Fruit fly (Drosophila melanogaster) S2 (cell line): ENCODE measurements around the gene BRWD3.

Experiments used
- CG8478 ChIP-seq: fragments of >200 bp; optimal IDR thresholded peaks from 2 replicates; lab custom pipeline; 2018
- CTCF ChIP-seq, 2 experiments: fragments of >200 bp; optimal IDR thresholded peaks; 2 replicates each; lab custom pipeline; 2018

The BRWD3 gene

DNA sequence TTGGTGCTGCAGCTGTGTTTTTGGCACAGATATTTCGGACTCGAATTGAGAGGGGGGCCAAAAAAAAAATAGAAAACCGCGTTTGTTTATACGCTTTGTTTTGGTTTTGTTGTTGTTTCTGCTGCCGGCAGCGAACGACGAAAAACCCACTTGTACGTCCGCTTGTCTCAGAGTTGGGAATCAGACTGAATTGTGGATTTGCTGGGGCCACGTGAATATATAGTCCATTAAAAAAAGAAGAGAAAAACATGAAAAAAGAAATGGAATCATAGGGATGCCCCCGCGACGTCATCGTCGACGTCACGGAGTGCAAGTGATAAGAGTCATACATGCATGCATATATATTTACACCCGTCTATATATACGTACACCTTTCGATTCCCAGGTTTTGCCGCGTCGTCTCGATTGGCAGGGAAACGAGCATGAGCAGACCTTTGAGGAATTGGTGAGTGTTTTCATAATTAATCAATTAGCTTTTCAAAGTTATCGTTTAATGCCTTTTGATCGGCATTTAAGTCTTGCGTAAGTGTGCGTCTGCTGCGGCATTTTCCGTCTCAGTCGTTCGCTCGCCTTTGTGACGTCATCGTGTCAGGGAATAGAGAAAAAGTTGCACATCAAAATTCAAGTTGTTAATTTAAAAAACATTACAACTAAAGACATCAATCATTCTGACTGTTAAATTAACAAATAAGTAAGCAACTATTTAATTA, 987 bp downstream of the BRWD3 start:
- TF ChIP-seq CTCF (optimal IDR thresholded peaks at IDR 0.05; lab: Kevin White, UChicago): no peak
- no peak for TF ChIP-seq CG8478

DNA sequence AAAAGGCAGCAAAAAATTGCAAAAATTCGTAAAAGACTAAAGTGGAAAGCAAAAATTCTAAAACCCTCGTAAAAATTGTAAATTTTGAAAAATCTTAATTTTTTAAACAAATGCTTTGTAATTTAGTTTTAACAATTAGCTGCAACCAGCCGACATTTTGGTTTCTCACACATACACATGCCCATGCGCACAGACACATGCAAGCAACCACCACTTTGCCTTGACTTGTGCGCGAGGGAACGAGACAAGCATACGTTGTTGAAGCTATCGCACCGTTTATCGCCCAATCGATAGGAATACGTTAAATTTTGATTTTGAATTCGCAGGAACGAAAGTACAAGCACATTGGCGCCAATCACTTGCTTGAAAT, 1.5 kb downstream of the BRWD3 start:
- TF ChIP-seq CTCF (optimal IDR thresholded peaks at IDR 0.05; lab: Kevin White, UChicago) (no peak), CG8478 (no peak)

DNA sequence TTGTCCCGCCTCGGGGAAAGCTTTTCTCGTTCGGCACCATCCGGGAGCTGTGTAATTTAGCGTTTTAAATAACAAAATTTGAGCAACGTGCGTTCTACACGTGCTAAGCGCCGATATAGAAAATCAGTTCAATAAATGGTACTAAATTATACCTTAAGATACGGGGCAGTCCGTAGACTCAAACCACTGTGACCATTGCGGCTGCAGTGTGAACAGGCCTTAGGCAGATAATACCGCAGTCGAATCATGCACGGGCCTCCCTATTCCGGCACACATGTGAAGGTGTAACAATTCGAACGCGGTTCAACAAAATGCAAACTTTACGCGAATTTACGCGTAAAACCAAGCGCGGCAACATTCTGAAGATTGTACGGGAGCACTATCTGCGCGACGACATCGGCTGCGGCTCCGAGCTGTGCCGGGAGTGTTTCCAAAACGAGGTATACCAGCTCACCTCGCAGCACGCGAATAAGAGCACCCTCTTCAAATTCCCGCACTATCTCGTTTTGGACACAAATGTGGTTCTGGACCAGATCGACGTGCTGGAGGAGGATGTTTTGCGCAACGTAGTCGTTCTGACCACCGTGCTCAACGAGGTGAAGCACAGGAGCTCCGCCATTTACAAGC, 14.5 kb downstream of the BRWD3 start, which contains the start of the genes Rrp5 and Dis3:
Gene Rrp5, minus strand, starts transcription at position 135 of the 627 bp plus-strand sequence.
Gene Dis3, plus strand, starts transcription at position 252 of the 627 bp plus-strand sequence.
- TF ChIP-seq CG8478 (no peak), CTCF (optimal IDR thresholded peaks at IDR 0.05; lab: Kevin White, UChicago) (peak; percentile 57 to 66)

DNA sequence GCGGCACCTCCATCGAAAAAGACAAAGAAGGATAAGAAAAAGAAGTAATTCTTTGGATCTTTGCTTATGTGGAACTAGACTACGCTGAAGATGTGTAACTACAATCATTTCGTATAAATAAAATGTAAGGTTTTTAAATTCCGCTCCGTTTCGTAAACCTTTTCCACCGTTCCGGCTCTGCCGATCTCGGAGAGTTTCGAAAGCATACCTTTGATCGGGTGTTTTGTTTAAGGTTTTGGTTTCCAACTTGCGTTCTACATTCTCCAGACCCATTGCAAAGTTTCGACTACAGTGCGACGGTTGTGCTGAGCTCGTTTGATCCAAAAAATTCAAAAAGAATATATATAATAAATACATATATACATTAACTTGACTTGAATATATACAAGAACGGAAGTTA, 17.8 kb downstream of the BRWD3 start, which contains the start of gene CG6432:
Gene CG6432, plus strand, starts transcription at position 301 of the 400 bp plus-strand sequence.
- no peak for TF ChIP-seq CG8478
- TF ChIP-seq CTCF (optimal IDR thresholded peaks at IDR 0.05; lab: Kevin White, UChicago): no peak

DNA sequence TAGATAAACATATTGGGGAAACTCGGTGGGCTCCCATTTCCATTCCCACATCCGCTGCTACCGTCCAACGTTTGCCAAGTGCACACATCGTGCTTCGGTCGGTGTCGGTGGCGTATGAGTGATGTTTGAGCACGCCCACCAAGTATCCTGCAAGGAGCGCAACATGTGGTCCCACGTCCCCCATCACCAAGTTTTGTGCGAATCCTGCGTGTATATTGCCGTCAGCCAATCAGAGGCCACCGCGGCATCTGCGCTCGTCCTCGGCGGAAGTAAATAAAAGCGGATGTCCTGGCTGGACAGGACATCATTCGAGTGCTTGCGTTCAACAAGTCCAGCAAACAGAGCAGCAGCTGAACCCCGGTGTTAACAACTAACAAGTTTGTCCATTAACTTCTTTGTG, 22.5 kb downstream of the BRWD3 start, which contains the start of gene Ms:
Gene Ms, plus strand, starts transcription at position 301 of the 400 bp plus-strand sequence.
- TF ChIP-seq CTCF (optimal IDR thresholded peaks at IDR 0.05; lab: Kevin White, UChicago) (no peak), CG8478 (no peak)

DNA sequence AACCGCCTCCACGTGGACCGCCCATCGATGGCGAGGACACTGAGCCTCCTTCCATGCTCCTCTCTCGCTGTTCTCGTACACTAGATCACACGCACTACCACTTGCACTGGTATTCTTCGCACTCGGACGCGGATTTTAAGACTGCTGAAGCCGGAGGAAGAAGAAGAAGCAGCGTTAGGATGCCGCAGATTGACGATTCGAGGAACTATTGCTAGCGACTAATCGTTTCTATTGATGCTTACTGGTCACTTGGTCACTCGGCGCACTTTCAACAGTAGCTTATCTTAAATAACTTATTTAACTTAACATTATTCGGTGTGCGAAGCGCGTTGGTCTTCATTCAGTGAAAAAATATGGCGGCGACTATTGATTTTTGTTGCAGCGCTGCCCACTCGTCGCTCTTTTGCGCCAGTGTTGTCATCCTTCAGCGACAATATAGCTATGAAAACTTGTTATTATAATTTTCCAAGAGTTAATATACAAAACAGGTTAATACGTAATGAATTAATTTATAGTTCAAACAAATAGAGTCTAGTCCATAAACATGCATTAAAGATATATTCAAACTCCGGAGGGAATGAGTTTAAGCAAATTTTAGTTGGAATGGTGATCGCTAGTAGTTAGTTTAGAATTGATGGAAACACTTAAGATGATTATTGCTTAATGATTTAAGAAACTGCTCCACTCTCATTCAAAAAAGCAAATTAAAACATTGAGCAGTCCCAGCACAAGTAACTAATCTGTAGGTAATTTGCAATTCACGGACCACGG, 29.8 kb downstream of the BRWD3 start, which contains the start of the genes CG5746 and CG6454:
Gene CG5746, minus strand, starts transcription at position 372 of the 771 bp plus-strand sequence.
Gene CG6454, plus strand, starts transcription at position 763 of the 771 bp plus-strand sequence.
- TF ChIP-seq CG8478 (no peak), CTCF (optimal IDR thresholded peaks at IDR 0.05; lab: Kevin White, UChicago) (no peak)

DNA sequence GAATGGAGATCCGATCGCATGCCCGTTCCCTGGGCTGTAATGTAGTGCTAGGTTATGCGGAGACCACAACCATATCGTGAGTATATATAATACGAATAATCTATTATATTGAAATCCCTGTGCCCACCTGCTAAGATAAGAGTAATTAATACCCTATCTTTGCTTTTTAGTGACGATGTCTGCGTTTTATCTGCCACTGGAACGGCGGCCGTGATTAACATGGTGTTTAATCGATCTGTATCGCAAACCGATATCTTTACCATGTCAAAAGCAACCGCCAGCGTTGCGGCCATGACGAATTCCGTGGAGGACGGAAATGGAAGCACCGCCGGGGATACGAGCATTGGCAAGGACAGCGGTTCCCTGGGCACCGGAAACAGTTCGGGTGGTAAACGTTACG, 34.6 kb downstream of the BRWD3 start:
- no peak for TF ChIP-seq CG8478
- TF ChIP-seq CTCF (optimal IDR thresholded peaks at IDR 0.05; lab: Kevin White, UChicago): no peak

DNA sequence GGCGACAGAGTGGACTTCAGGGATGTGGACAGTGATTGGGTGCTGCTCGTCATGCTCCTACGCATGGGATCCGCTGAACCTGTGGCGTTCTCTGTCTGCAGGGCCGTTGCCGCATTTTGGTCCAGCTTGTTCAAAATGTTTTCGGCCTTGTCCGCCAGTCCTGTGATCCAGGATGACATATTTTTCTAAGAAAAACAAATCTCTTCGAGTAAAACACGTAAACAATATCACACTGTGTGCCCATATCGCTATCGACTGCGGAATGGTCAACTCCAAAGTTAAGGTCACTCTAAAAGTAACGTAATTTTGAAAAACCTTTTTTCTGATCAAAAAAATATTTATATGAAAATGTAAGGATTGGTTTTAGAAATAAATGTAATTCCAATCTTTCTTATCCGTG, 38.9 kb downstream of the BRWD3 start, which contains the start of gene Golgin84:
Gene Golgin84, minus strand, starts transcription at position 241 of the 400 bp plus-strand sequence.
- no peak for TF ChIP-seq CG8478
- no peak for TF ChIP-seq CTCF (optimal IDR thresholded peaks at IDR 0.05; lab: Kevin White, UChicago)

DNA sequence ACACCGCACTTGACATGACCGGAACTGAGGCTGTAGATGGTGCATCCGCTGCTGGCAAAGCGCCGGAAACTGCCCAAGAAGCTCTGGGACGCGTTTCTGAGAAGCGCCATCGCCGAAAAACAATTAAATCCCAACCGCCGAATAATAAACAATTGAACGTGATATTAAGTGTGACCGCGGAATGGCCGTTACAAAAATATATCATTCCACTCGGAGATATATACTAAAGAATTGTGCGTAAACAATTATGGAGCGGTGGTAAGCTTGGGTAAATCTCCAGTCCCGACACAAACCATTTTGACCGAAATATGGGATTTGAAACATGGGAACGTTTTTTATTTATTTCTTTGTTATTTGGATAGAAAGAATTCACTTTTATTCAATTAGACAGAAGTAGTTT, 41.2 kb downstream of the BRWD3 start, which contains the start of gene CG18528:
Gene CG18528, minus strand, starts transcription at position 188 of the 400 bp plus-strand sequence.
- TF ChIP-seq CG8478 (no peak), CTCF (optimal IDR thresholded peaks at IDR 0.05; lab: Kevin White, UChicago) (peak; percentile 16 to 64)

DNA sequence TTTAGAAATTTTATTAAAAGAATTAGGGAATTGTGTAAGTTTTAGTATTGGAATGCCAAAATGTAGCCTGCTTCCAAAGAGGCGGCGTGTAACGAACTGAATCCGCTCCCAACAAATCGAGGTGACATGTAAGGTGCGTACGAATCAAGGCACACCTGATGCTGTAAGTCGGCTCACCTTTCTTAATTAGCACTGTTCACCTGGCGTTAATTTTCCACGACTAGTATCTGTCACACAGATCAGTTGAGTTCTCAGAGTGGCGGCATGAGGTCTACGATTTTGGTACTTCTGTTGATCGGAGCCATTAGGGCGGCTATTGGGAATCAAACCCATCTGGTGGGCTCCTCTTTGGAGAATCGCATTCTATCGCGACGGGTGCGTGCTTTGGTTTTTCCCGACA, 42.8 kb downstream of the BRWD3 start, which contains the start of the genes CG5762 and CG33339:
Gene CG5762, minus strand, starts transcription at position 101 of the 400 bp plus-strand sequence.
Gene CG33339, plus strand, starts transcription at position 265 of the 400 bp plus-strand sequence.
- TF ChIP-seq CTCF (optimal IDR thresholded peaks at IDR 0.05; lab: Kevin White, UChicago) (no peak), CG8478 (no peak)

DNA sequence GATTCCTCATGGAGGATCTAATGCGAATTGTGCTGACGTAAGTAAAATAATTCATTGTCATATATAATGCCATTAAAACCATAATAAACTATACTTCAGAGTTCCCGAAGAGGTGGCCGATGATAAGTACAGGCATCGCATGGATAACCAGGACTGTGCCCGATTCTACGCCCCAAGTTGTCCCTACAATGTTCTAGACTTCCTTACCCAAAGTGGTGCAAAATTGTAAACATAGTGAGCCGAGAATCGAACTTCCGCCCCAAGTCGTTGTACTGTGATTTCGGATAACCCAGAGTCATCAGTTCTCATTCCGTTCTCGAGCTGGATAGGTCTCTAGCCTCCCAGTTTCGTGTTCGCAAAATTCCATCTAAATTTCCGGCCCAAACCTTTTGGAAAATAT, 44.0 kb downstream of the BRWD3 start, which contains the start of gene CG33340:
Gene CG33340, plus strand, starts transcription at position 301 of the 400 bp plus-strand sequence.
- no peak for TF ChIP-seq CG8478
- no peak for TF ChIP-seq CTCF (optimal IDR thresholded peaks at IDR 0.05; lab: Kevin White, UChicago)

DNA sequence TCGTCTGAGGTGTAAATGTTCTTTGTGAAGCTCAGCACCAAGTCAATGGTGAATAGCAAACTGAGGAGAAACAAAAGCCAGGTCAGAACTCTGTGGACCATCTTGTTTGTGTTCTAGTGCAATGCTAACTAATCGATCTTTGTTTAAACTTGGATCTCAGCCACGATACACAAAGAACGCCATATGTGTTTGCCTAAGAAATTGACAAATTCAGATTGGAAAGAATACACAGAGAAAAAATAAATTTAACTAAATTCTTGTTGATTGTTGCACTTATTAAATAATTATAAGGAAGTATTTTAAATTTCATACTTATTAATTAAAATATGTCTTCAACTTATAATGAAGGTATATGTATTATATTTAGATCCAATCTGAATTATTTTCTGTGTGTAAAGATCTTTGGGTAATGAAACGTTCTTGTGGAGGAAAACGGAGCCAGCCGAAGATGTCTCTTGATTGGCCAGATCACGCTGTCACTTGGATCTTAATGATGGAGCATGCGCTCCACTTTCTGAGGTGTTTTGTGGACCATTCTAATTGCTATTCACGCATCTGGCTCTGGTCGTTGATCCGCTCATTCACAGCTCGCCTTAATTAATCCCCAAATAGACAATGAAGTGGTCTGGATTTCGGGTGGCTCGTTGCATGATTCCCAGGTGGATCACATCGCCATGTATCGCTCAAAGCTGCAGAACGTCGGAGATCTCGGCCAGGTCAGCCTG, 46.2 kb downstream of the BRWD3 start, which contains the start of the genes CG17784 and CG13613:
Gene CG17784, minus strand, starts transcription at position 101 of the 725 bp plus-strand sequence.
Gene CG13613, plus strand, starts transcription at position 675 of the 725 bp plus-strand sequence.
- TF ChIP-seq CTCF (optimal IDR thresholded peaks at IDR 0.05; lab: Kevin White, UChicago): no peak
- no peak for TF ChIP-seq CG8478

DNA sequence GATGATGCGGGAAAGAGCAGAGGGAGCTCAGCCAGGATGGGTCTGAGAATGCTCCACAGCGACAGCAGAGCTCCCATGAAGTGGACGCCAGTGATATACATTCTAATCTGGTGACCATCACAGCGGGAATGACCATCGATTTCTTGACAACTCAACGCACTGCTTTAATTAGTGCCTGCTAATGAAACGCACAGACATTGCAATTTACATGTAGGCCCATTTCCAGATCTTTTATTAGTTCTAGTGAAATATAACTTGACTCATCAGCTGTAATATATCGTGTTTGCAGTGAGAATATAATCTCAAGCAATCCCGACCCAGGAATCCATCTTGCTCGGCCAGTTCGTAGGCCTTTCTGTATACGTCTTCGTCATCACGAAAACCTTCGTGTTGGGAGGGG, 48.3 kb downstream of the BRWD3 start, which contains the start of gene CG42811:
Gene CG42811, minus strand, starts transcription at position 101 of the 400 bp plus-strand sequence.
- TF ChIP-seq CTCF (optimal IDR thresholded peaks at IDR 0.05; lab: Kevin White, UChicago) (no peak), CG8478 (no peak)

DNA sequence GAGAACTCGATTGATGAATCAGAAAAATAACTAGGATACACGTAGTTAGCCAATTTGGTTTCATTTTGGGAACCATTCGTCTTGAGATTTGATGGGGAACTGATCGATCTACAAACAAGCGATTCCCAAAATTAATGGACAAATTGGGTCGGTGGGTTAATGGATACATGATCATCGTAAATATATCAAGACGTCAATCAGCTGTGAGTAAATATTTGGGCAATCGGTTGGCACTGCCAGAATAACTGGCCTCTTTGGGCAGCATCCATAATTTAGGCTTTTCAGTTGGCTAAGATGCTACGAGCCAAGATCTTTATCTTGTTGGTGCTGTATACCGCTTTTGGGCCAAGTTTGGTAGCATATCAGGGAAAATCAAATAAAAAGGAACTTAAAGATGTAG, 49.3 kb downstream of the BRWD3 start, which contains the start of the genes CG42812 and CG33341:
Gene CG42812, minus strand, starts transcription at position 101 of the 400 bp plus-strand sequence.
Gene CG33341, plus strand, starts transcription at position 295 of the 400 bp plus-strand sequence.
- TF ChIP-seq CG8478: no peak
- TF ChIP-seq CTCF (optimal IDR thresholded peaks at IDR 0.05; lab: Kevin White, UChicago): no peak
